Fruit fly (Drosophila melanogaster) whole organism, pupa: ENCODE measurements around the gene Hph.

ENCODE experiments used
- CG10348 ChIP-seq: fragments of 200-800 bp; sonication (Bioruptor generic); IDR thresholded peaks from 2 replicates; pipeline ENCODE4 v1.3.6; 2022; ENCODE audit warnings: missing biosample characterization, missing genetic modification characterization
- CG12605 ChIP-seq: fragments of 200-800 bp; sonication (Bioruptor generic); IDR thresholded peaks from 2 replicates; pipeline ENCODE4 v1.3.6; 2022; ENCODE audit warnings: missing biosample characterization, missing genetic modification characterization
- CG13204 ChIP-seq: fragments of 200-800 bp; sonication (Bioruptor generic); optimal IDR thresholded peaks from 2 replicates; lab custom pipeline; 2018; ENCODE audit warnings: missing biosample characterization, mild to moderate bottlenecking, missing genetic modification characterization, moderate library complexity
- CG14655 ChIP-seq: fragments of 200-800 bp; sonication (Bioruptor generic); optimal IDR thresholded peaks from 3 replicates; lab custom pipeline; 2017; ENCODE audit warnings: mild to moderate bottlenecking, missing biosample characterization, missing genetic modification reagents, missing genetic modification characterization
- CG15710 ChIP-seq: fragments of 200-800 bp; sonication (Bioruptor generic); optimal IDR thresholded peaks from 2 replicates; lab custom pipeline; 2018; ENCODE audit warnings: missing biosample characterization, mild to moderate bottlenecking, missing genetic modification characterization, moderate library complexity
- CG32121 ChIP-seq: fragments of 200-800 bp; sonication (Bioruptor generic); IDR thresholded peaks from 2 replicates; pipeline ENCODE4 v1.3.6; 2022; ENCODE audit warnings: missing biosample characterization, missing genetic modification characterization
- CG34367 ChIP-seq: fragments of 200-800 bp; sonication (Bioruptor generic); optimal IDR thresholded peaks from 2 replicates; lab custom pipeline; 2018; ENCODE audit warnings: missing biosample characterization, mild to moderate bottlenecking, missing genetic modification characterization
- CG4496 ChIP-seq: fragments of 200-800 bp; sonication (Bioruptor generic); IDR thresholded peaks from 3 replicates; pipeline ENCODE4 v1.3.6; 2022; ENCODE audit warnings: missing biosample characterization, missing genetic modification characterization
- CG8159 ChIP-seq: fragments of 200-800 bp; sonication (Bioruptor generic); optimal IDR thresholded peaks from 3 replicates; lab custom pipeline; 2018; ENCODE audit warnings: missing biosample characterization, mild to moderate bottlenecking, missing genetic modification characterization, moderate library complexity
- CG8301 ChIP-seq: fragments of 200-800 bp; sonication (Bioruptor generic); optimal IDR thresholded peaks from 2 replicates; lab custom pipeline; 2018; ENCODE audit warnings: missing biosample characterization, mild to moderate bottlenecking, missing genetic modification characterization
- EcR ChIP-seq: fragments of 200-800 bp; sonication (Bioruptor generic); optimal IDR thresholded peaks from 3 replicates; lab custom pipeline; 2019; ENCODE audit warnings: missing biosample characterization, missing genetic modification characterization, mild to moderate bottlenecking, moderate library complexity, missing genetic modification reagents
- Ets98B ChIP-seq: fragments of 200-800 bp; sonication (Bioruptor generic); IDR thresholded peaks from 2 replicates; pipeline ENCODE4 v1.3.6; 2022; ENCODE audit warnings: missing biosample characterization, missing genetic modification characterization
- fd96Ca ChIP-seq: fragments of 200-800 bp; sonication (Bioruptor generic); IDR thresholded peaks from 3 replicates; pipeline ENCODE4 v1.3.6; 2022; ENCODE audit warnings: missing biosample characterization, missing genetic modification characterization
- gl ChIP-seq: fragments of 200-800 bp; sonication (Bioruptor generic); optimal IDR thresholded peaks from 2 replicates; lab custom pipeline; 2018; ENCODE audit warnings: missing biosample characterization, mild to moderate bottlenecking, missing genetic modification characterization
- rn ChIP-seq: fragments of 200-800 bp; sonication (Bioruptor generic); IDR thresholded peaks from 2 replicates; pipeline ENCODE4 v1.3.6; 2022; ENCODE audit warnings: missing biosample characterization, missing genetic modification characterization

Gene Hph

dm6 chr3R:5315050-5315643, 58.3 kb downstream of the Hph start:
- TF ChIP-seq CG34367 (tag; lab: Kevin White, UChicago) (no peak), gl (tag; lab: Kevin White, UChicago) (no peak), Ets98B (GFP tag; lab: Robert Waterston, UW) (no peak), CG4496 (GFP tag; lab: Robert Waterston, UW) (no peak), CG15710 (tag; lab: Kevin White, UChicago) (no peak), CG10348 (GFP tag; lab: Robert Waterston, UW) (no peak), EcR (GFP tag; lab: Kevin White, UChicago) (peak; percentile 73)

- TF ChIP-seq CG34367 (tag; lab: Kevin White, UChicago) (no peak), CG8301 (tag; lab: Kevin White, UChicago) (no peak), CG14655 (GFP tag; lab: Kevin White, UChicago) (no peak), CG8159 (no peak), fd96Ca (GFP tag; lab: Robert Waterston, UW) (no peak)
Measured at dm6 chr3R:5315871-5316270, 59.0 kb downstream of the Hph start.

DNA sequence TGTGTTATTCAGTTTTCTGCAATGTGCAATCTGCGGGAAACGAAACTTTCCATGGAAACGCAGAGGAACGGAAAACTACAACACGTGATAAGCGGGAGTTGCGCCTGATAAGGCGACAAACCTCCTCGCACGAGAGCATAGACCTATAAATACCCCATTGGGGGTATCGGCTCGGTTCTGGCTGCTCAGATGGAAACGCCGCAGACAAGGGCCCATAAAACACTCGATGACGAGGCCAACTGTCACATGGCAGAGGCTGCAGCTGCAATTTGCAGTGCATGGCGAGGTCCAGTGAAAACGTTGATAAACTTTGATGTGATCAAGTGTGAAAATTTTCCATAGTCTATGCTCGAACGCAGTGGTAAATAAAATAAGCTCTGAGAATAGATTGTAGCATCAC, 60.0 kb downstream of the Hph start:
- TF ChIP-seq CG14655 (GFP tag; lab: Kevin White, UChicago) (no peak), CG4496 (GFP tag; lab: Robert Waterston, UW) (peak; percentile 48; the same call in 1 of the 3 replicates), CG32121 (GFP tag; lab: Robert Waterston, UW) (no peak), EcR (GFP tag; lab: Kevin White, UChicago) (peak; percentile 87), CG13204 (GFP tag; lab: Kevin White, UChicago) (no peak), CG8159 (no peak), CG12605 (GFP tag; lab: Robert Waterston, UW) (no peak), fd96Ca (GFP tag; lab: Robert Waterston, UW) (no peak), CG15710 (tag; lab: Kevin White, UChicago) (no peak)

DNA sequence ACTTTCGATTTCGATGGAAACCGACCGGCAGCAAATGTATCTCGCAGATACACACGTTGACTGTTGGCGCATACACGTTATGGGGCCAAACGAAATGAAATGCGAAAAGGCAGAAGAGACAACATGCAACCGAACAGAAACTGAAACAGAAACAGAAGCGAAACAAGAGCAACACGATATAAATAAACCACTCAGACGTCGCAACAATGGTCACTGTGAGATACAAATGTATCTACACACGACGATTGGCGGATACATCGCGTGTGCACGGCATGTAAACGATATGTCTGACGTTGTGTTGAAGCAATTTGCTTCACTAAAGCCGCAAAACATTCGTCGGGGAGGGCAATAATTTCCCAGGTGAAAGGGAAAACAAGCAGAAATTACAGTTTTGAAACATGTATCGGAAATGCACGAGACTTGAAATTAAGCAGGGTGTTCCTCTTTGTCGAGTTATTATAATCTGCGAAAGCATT, 60.9 kb downstream of the Hph start:
- TF ChIP-seq Ets98B (GFP tag; lab: Robert Waterston, UW) (peak; percentile 23; the same call in 1 of the 2 replicates), rn (no peak), EcR (GFP tag; lab: Kevin White, UChicago) (peak; percentile 42), CG32121 (GFP tag; lab: Robert Waterston, UW) (0 out of 2 replicates have a peak, but pooled peaks have one; percentile 8), CG4496 (GFP tag; lab: Robert Waterston, UW) (0 out of 3 replicates have a peak, but pooled peaks have one; percentile 23), CG14655 (GFP tag; lab: Kevin White, UChicago) (no peak)
